Fruit fly (Drosophila melanogaster) ovary, adult (tissue): ENCODE measurements around the gene Acsx4.

Source experiments
- CG17801 ChIP-seq: fragments of 200-800 bp; optimal IDR thresholded peaks from 2 replicates; lab custom pipeline; 2019; ENCODE audit warnings: missing biosample characterization, mild to moderate bottlenecking, missing genetic modification characterization, moderate library complexity; ENCODE audit not compliant: partially characterized antibody

Acsx4 gene

DNA sequence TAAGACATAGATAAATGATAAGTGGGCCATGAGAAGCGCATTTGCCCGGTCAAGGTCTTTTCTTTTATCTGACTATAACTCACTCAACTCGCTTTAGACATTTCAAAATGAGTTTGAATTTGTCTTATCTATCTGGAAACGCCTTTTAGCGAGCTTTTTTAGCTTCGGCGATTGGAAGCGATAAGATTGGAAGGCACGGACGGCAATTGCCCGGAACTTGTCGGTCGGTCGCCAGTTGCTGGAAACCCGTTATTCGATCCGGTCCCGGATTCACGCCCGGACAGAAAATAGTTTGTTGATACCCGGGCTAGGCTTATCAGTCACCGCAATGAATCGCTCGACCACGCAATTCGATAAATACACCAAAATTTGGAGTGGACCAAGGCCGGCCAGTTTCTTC is at the start of gene Acsx4:
Gene Acsx4 (plus strand): TSS at position 233 of the 400 bp plus-strand sequence.
- TF ChIP-seq CG17801: no peak

dm6 chr3R:19742893-19743292 is 40.4 kb upstream of the Acsx4 start:
- TF ChIP-seq CG17801: no peak

dm6 chr3R:19773125-19773524 is 10.2 kb upstream of the Acsx4 start, which contains the start of gene Acsx1L:
Gene Acsx1L, minus strand, starts transcription at chr3R:19773225.
- no peak for TF ChIP-seq CG17801

DNA sequence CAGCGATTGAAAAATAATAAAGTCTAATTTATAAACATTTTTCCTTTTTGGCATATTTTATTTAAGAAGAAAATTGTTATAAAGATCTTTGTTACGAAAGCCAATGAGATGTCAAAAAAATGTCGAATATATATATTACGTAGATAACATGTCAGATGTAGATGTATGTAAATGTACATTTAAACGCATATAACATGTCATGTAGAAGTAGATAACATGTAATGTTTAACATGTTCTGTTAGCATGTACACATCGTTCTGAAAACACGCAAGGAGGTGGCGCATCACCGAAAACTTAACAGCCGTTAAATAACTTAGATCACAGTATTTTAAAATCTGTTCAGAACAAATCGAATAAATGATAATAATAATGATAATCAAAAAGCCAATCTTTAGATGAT is 9.2 kb upstream of the Acsx4 start:
- no peak for TF ChIP-seq CG17801

DNA sequence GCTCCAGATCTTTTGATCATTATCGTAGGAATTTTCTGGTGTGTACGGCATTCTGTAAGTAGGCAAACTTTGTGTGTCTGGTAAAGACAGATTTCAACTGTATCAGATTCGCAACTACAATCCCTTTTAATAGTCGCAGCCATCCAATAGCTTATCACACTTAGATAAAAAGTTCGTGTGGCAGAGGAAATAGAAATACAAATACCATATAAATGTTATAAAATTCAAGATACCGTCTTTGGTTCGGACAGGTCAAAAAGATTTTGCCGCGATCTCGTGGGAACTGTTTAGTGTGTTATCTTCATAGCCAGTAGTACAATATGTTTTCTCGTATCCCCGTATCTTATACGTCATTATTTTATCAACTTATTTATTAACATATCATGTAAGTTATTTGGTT is 6.1 kb upstream of the Acsx4 start, which contains the start of gene Acsx1R:
Gene Acsx1R (minus strand): TSS at position 101 of the 400 bp plus-strand sequence.
- no peak for TF ChIP-seq CG17801

DNA sequence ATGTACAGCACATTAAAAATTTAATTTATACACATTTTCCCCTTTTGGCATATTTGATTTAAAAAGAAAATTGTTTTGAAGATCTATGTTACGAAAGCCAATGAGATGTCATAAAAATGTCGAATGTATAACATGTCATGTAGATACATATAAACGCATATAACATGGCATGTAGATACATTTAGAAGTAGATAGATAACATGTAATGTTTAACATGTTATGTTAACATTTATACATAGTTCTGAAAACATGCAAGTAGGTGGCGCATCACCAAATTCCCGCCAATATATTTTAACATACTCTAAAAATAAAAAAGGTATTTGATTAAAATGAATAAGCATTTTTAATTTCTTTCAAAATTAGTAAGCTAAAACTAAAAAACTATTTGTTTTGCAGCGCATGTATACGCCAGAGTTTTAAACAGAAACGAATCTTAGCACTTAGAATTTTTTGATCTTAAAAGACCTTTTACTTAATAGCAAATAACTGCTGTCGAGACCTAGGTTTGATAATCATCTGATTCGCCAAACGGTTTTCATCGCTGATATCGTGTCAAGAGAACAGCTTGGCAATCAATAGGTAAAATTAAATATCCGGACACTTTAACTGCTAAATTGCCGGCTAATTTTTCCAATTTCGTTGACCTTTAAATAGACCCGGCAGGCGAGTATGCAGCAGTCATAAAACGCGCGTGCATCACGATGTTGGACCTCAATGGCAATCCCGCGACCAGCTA is 5.1 kb upstream of the Acsx4 start, which contains the start of gene Acsx2:
Gene Acsx2 (plus strand): TSS at position 686 of the 736 bp plus-strand sequence.
- TF ChIP-seq CG17801: no peak

DNA sequence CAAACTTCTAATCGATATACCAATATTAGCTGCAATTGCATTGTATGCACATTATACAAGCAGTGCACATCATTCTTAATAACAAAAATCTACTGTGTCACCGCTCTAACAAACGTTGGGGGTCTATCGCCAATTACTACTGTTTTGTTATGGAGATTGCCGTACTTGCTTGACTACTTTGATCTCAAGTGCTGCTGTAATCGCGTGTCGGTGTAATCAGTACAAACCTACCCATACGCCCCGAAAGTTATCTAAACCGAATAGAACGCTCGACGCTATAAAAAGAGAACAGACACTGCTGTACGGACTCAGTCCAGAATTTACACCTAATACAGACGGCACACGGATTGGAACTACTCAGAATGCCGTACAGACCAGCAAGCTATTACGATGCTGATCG is 2.4 kb upstream of the Acsx4 start, which contains the start of gene Acsx3:
Gene Acsx3 (plus strand): TSS at position 301 of the 400 bp plus-strand sequence.
- no peak for TF ChIP-seq CG17801

dm6 chr3R:19785451-19785850 is 2.1 kb downstream of the Acsx4 start:
- TF ChIP-seq CG17801: no peak

- no peak for TF ChIP-seq CG17801
Observed at dm6 chr3R:19788770-19789169, 5.4 kb downstream of the Acsx4 start.

dm6 chr3R:19789942-19790774 is 6.8 kb downstream of the Acsx4 start:
- no peak for TF ChIP-seq CG17801

- no peak for TF ChIP-seq CG17801
Observed at dm6 chr3R:19790805-19791572, 7.7 kb downstream of the Acsx4 start.

DNA sequence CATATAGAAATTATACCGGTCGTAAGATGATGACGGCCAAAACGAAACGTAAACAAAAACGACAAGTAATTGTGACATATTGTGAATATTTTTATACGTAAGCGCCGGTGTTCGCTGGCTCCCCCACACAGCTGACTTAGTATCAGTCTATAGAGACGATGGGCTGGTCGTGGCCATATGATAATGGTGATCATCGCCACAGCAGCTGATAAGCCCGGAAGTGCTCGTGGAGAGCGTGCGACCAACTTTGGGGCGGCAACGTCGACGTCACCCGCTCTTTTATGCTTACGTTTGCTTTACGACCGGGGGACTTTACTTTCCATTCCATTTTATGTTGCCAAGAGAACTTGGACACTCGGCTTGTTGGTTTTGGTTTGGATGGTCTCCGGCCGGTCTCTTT is 9.4 kb downstream of the Acsx4 start:
- no peak for TF ChIP-seq CG17801

- no peak for TF ChIP-seq CG17801
Observed at dm6 chr3R:19793661-19794060, 10.3 kb downstream of the Acsx4 start.

DNA sequence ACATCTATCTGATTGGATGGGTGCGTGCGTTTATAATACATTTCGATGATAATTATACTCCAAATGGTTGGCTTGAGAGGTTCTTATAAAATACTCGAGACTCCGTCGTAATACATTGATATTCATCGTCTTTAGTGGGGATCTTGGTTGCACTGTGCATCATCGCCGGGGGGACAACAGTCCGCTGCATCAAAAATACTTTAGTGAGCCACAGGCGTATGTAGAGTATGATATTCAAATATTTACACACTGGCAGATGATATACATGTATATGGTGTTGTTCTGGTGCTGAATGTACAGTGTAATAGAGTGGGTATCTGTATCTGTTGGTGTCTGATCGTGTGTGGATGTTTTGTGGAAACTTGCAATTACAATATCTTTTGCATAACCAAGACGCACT is 12.0 kb downstream of the Acsx4 start:
- TF ChIP-seq CG17801: no peak

dm6 chr3R:19796835-19797234 is 13.5 kb downstream of the Acsx4 start:
- TF ChIP-seq CG17801: no peak

dm6 chr3R:19799614-19800013 is 16.3 kb downstream of the Acsx4 start:
- no peak for TF ChIP-seq CG17801

DNA sequence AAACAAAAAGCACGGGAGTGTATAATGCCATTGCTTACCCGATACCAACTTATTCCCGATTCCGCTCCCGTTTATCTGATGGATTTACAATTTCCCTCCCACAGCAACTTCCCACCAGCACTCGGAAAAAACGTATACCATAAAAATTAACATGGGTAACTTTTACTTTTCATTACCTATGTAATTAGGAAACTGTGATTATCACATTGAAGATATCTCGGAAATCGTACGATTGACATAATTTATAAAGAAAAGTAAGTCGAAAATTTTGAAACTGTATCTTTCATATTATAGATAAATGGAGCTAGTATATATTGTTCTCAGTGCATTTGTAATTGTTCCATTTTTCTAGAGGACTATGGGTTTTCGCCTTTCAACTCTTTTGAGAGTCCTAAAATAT is 18.4 kb downstream of the Acsx4 start:
- TF ChIP-seq CG17801: no peak
